Worm (Caenorhabditis elegans): ENCODE data around the gene nurf-1.
"Not testable (repeated sequence)": the region's sequence is repeated elsewhere in the genome, so short reads cannot be mapped to it uniquely, and the experiment has no call there.

Gene nurf-1

ce11 chrII:14390036-14390763 lies at the start of gene nurf-1, which contains the start of gene kbp-3 (continued):
- TF ChIP-seq mdl-1 (tag; optimal IDR thresholded peaks at IDR 0.05) (peak in 1 of 2 experiments; percentile 52), fkh-4 (tag; optimal IDR thresholded peaks at IDR 0.05; ENCODE audit: borderline replicate concordance) (no peak), irx-1 (tag; optimal IDR thresholded peaks at IDR 0.05) (no peak), hlh-17 (GFP tag; optimal IDR thresholded peaks at IDR 0.05; ENCODE audit: borderline replicate concordance) (no peak), mep-1 (tag; optimal IDR thresholded peaks at IDR 0.05) (peak; percentile 15), pag-3 (tag; optimal IDR thresholded peaks at IDR 0.05; ENCODE audit: borderline replicate concordance, insufficient read depth) (no peak), isw-1 (GFP tag; IDR thresholded peaks at IDR 0.05) (no peak; the same call in 1 of the 2 replicates), nhr-85 (tag) (no peak), fos-1 (tag; optimal IDR thresholded peaks at IDR 0.05) (no peak), aly-2 (tag; optimal IDR thresholded peaks at IDR 0.05) (no peak), unc-62 (GFP tag; optimal IDR thresholded peaks at IDR 0.05) (no peak), sox-4 (tag; optimal IDR thresholded peaks at IDR 0.05) (no peak), ces-1 (GFP tag; optimal IDR thresholded peaks at IDR 0.05) (no peak), blmp-1 (tag; optimal IDR thresholded peaks at IDR 0.05) (peak; percentile 33), nhr-71 (tag; optimal IDR thresholded peaks at IDR 0.05) (peak; percentile 57), ceh-63 (GFP tag; optimal IDR thresholded peaks at IDR 0.05) (no peak), elt-3 (tag; optimal IDR thresholded peaks at IDR 0.05) (peak in 1 of 6 experiments; percentile 45), fkh-10 (GFP tag; optimal IDR thresholded peaks at IDR 0.05) (no peak), jun-1 (tag; optimal IDR thresholded peaks at IDR 0.05) (no peak), mef-2 (tag; optimal IDR thresholded peaks at IDR 0.05) (no peak), F16B12.6 (tag; optimal IDR thresholded peaks at IDR 0.05) (peak; percentile 37), lir-3 (tag; optimal IDR thresholded peaks at IDR 0.05; ENCODE audit: poor library complexity) (no peak), unc-98 (GFP tag; IDR thresholded peaks at IDR 0.05) (no peak), unc-86 (tag; optimal IDR thresholded peaks at IDR 0.05) (no peak), sptf-1 (tag; optimal IDR thresholded peaks at IDR 0.05) (no peak), dpl-1 (GFP tag; optimal IDR thresholded peaks at IDR 0.05) (peak; percentile 86 to 93 (median 89)), nhr-12 (tag; optimal IDR thresholded peaks at IDR 0.05) (no peak), ceh-8 (GFP tag; optimal IDR thresholded peaks at IDR 0.05) (no peak), rnt-1 (tag; optimal IDR thresholded peaks at IDR 0.05) (peak; percentile 31), ama-1 (optimal IDR thresholded peaks at IDR 0.05) (no peak), nhr-47 (tag; optimal IDR thresholded peaks at IDR 0.05) (peak; percentile 53), lin-13 (GFP tag; optimal IDR thresholded peaks at IDR 0.05) (peak; percentile 5), snu-23 (GFP tag; optimal IDR thresholded peaks at IDR 0.05) (peak; percentile 68)

- not testable (repeated sequence) for TF ChIP-seq nhr-77, tlp-1, aha-1 (tag; optimal IDR thresholded peaks at IDR 0.05)
Observed at ce11 chrII:14344166-14344565, 46.3 kb upstream of the nurf-1 start, which contains the start of gene ddl-3. Gene ddl-3, minus strand, starts transcription at chrII:14344454.

DNA sequence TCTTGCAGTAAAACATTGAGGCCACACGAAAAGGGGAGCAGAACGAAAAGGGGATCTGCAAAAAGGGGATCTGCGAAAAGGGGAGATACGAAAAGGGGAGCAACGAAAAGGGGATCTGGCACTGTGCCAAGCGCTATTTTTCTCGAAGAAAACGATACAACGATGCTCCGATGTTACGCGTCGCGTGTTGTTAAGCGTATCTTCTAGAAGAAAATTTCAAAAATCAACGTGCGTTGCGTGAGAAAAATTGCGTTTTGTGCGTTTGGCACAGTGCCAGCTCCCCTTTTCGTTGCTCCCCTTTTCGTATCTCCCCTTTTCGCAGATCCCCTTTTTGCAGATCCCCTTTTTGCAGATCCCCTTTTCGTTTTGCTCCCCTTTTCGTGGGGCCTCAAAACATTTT lies 44.3 kb upstream of the nurf-1 start, which contains the start of gene Y54G11A.9:
Gene Y54G11A.9, minus strand, starts transcription at position 196 of the 400 bp plus-strand sequence.
- TF ChIP-seq efl-1 (optimal IDR thresholded peaks at IDR 0.05): peak in 1 of 2 experiments; percentile 14
- not testable (repeated sequence) for TF ChIP-seq efl-1 (GFP tag; optimal IDR thresholded peaks at IDR 0.05 in 1 of 2)

All from whole organism, L1 larva.